Worm (Caenorhabditis elegans): Measurements from ENCODE around the gene srh-304.

The srh-304 gene

DNA sequence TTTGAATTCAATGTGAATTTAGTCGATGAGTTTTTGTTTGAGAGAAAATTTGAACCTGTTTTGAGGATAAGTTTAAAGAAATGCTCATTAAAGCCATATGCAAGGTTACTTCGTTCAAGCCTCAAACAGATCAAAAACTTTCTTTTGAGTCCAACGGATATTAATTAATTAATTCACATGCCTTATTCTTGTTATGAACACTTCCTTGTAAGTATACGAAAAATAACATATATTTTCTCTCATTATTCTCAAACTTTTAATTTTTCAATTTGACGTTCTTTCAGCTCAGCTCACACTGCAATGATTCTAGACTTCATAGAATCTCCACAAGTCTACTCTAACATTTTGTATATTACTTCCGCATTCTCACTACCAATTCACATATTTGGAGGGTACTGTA, at the start of gene srh-304:
Gene srh-304, plus strand, starts transcription at position 301 of the 400 bp plus-strand sequence.
- no peak for TF ChIP-seq ztf-4 (tag; optimal IDR thresholded peaks at IDR 0.05)
- TF ChIP-seq nhr-47 (tag; optimal IDR thresholded peaks at IDR 0.05), result no peak
- no peak for TF ChIP-seq alr-1 (tag; optimal IDR thresholded peaks at IDR 0.05; ENCODE audit: borderline replicate concordance)
- no peak for TF ChIP-seq rnt-1 (tag; optimal IDR thresholded peaks at IDR 0.05)
- TF ChIP-seq fkh-10 (GFP tag; optimal IDR thresholded peaks at IDR 0.05), result no peak
- TF ChIP-seq jun-1 (tag; optimal IDR thresholded peaks at IDR 0.05), result no peak
- TF ChIP-seq nhr-11 (tag; optimal IDR thresholded peaks at IDR 0.05), result no peak
- no peak for TF ChIP-seq hpl-2 (GFP tag; optimal IDR thresholded peaks at IDR 0.05)
- TF ChIP-seq irx-1 (tag; optimal IDR thresholded peaks at IDR 0.05), result no peak
- no peak for TF ChIP-seq nhr-84 (tag; optimal IDR thresholded peaks at IDR 0.05)
- TF ChIP-seq nhr-90 (tag; optimal IDR thresholded peaks at IDR 0.05; ENCODE audit: poor library complexity), result no peak

ce11 chrV:17780285-17780684, 48.1 kb upstream of the srh-304 start:
- TF ChIP-seq elt-2 (tag; optimal IDR thresholded peaks at IDR 0.05), result peak; percentile 17
- TF ChIP-seq ceh-88 (GFP tag; IDR thresholded peaks at IDR 0.05), result no peak
- TF ChIP-seq elt-3 (tag; optimal IDR thresholded peaks at IDR 0.05), result no peak
- no peak for TF ChIP-seq unc-30 (tag; optimal IDR thresholded peaks at IDR 0.05)
- peak; percentile 40 for TF ChIP-seq blmp-1 (tag; optimal IDR thresholded peaks at IDR 0.05)
- TF ChIP-seq mef-2 (tag; optimal IDR thresholded peaks at IDR 0.05), result no peak
- no peak for TF ChIP-seq efl-1 (optimal IDR thresholded peaks at IDR 0.05)
- TF ChIP-seq efl-1 (GFP tag; optimal IDR thresholded peaks at IDR 0.05 in 1 of 2), result peak in 1 of 2 experiments; percentile 11
- TF ChIP-seq lin-35 (GFP tag; optimal IDR thresholded peaks at IDR 0.05), result peak in 1 of 2 experiments; percentile 25
- TF ChIP-seq nhr-20 (tag; optimal IDR thresholded peaks at IDR 0.05), result no peak

- TF ChIP-seq F16B12.6 (tag; optimal IDR thresholded peaks at IDR 0.05) (no peak), mef-2 (tag; optimal IDR thresholded peaks at IDR 0.05) (no peak), unc-98 (GFP tag; IDR thresholded peaks at IDR 0.05) (no peak)
Observed at ce11 chrV:17783542-17783941, 44.9 kb upstream of the srh-304 start, which contains the start of gene srab-12. srab-12 (minus strand) TSS chrV:17783642.

- no peak for TF ChIP-seq hlh-17 (GFP tag; optimal IDR thresholded peaks at IDR 0.05; ENCODE audit: borderline replicate concordance)
- TF ChIP-seq dpl-1 (GFP tag; optimal IDR thresholded peaks at IDR 0.05), result no peak
- no peak for TF ChIP-seq isw-1 (GFP tag; IDR thresholded peaks at IDR 0.05)
- no peak for TF ChIP-seq tbx-2 (tag; optimal IDR thresholded peaks at IDR 0.05)
Observed at ce11 chrV:17784363-17784762, 44.0 kb upstream of the srh-304 start.

ce11 chrV:17790191-17790590, 38.2 kb upstream of the srh-304 start, which contains the start of gene srh-290:
srh-290 (plus strand) TSS chrV:17790491.
- TF ChIP-seq sox-4 (tag; optimal IDR thresholded peaks at IDR 0.05) (no peak), fos-1 (tag; optimal IDR thresholded peaks at IDR 0.05) (no peak), tlp-1 (tag; optimal IDR thresholded peaks at IDR 0.05) (no peak), aly-2 (tag; optimal IDR thresholded peaks at IDR 0.05) (no peak), hpl-2 (GFP tag; optimal IDR thresholded peaks at IDR 0.05) (no peak), vab-15 (tag; optimal IDR thresholded peaks at IDR 0.05) (no peak), C04F5.9 (tag; optimal IDR thresholded peaks at IDR 0.05) (no peak), nhr-237 (tag; optimal IDR thresholded peaks at IDR 0.05) (no peak), blmp-1 (tag; optimal IDR thresholded peaks at IDR 0.05) (no peak), Y116A8C.19 (tag; optimal IDR thresholded peaks at IDR 0.05; ENCODE audit: borderline replicate concordance) (no peak), isw-1 (GFP tag; IDR thresholded peaks at IDR 0.05) (no peak), C16A3.4 (tag; optimal IDR thresholded peaks at IDR 0.05) (no peak), nhr-90 (tag; optimal IDR thresholded peaks at IDR 0.05; ENCODE audit: poor library complexity) (no peak)

Measured in whole organism, L1 larva.